Worm (Caenorhabditis elegans): ENCODE results near the gene fkh-3.

DNA sequence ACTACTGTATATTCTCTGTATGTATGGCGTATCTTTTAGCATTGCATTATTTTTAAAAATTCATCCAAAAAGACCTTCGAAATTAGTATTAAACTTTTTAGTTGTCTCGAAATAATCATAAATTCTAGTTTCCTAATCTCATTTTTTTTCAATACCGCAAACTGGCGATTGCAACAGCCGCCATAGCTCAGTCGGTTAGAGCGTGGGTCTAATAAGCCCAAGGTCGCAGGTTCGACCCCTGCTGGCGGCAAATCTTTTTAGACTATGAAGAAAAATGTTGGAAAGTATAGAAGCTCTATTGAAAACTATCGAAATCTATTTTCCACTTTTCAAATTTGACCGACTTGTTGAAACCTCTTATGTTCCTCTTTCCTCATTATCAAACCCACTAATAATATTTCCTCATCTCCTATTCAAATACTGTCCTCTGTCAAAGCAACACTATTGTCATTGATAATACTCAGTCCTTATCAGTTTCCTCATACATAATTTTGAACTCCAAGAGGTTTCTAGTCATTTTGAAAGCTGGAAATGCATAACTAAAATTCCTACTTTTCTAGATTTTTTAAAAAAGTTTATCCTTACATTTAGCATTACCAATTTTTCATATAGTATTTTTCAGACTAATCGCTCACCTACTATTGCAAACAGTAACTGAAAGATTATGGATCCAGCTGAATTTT, 12.7 kb upstream of the fkh-3 start, which contains the start of gene jmjd-3.3:
- TF ChIP-seq nhr-23 (tag; optimal IDR thresholded peaks at IDR 0.05) (no peak), snpc-4 (tag; optimal IDR thresholded peaks at IDR 0.05) (no peak), elt-1 (tag; optimal IDR thresholded peaks at IDR 0.05) (no peak), nhr-237 (tag; optimal IDR thresholded peaks at IDR 0.05) (no peak), nhr-11 (tag; optimal IDR thresholded peaks at IDR 0.05) (no peak), lin-11 (tag; optimal IDR thresholded peaks at IDR 0.05) (no peak), unc-39 (tag; optimal IDR thresholded peaks at IDR 0.05) (no peak), lin-39 (tag; optimal IDR thresholded peaks at IDR 0.05) (no peak), lsy-2 (tag; optimal IDR thresholded peaks at IDR 0.05) (no peak), F13H6.1 (tag; optimal IDR thresholded peaks at IDR 0.05) (no peak), ZK546.5 (tag; optimal IDR thresholded peaks at IDR 0.05) (no peak)

Measured in whole organism, L2 larva.